Worm (Caenorhabditis elegans): ENCODE results near the gene hcp-3.

DNA sequence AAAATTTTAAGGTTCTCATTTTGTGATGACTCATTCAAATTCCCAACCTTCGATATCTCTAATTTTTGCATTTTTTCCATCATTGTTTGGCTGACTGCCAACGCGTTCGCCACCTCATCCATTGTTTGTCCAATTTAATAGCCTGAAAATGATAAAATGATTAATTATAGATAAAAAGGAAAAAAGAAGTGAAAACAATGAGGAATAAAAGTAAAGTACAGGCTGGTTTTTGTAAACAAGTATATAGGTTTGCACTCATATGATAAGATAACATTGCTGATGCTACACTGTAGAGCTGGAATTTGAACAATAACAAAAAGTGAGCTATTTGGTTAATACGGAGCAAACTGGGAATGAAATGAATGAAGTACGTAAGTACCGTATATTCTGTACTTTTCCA lies 34.0 kb downstream of the hcp-3 start, which contains the start of gene C48B4.3:
- no peak for TF ChIP-seq fkh-10 (GFP tag; optimal IDR thresholded peaks at IDR 0.05)
- TF ChIP-seq nhr-102 (tag; optimal IDR thresholded peaks at IDR 0.05) = no peak
- no peak for TF ChIP-seq skn-1 (tag; optimal IDR thresholded peaks at IDR 0.05)
- no peak for TF ChIP-seq snpc-4 (tag; optimal IDR thresholded peaks at IDR 0.05)
- TF ChIP-seq pqm-1 (tag; optimal IDR thresholded peaks at IDR 0.05) = peak; percentile 4
- TF ChIP-seq ceh-82 (tag; optimal IDR thresholded peaks at IDR 0.05) = no peak
- no peak for TF ChIP-seq nhr-237 (tag; optimal IDR thresholded peaks at IDR 0.05)
- no peak for TF ChIP-seq daf-8 (GFP tag; IDR thresholded peaks at IDR 0.05)
- no peak for TF ChIP-seq mep-1 (tag; optimal IDR thresholded peaks at IDR 0.05)
- TF ChIP-seq zag-1 (tag; optimal IDR thresholded peaks at IDR 0.05) = no peak
- no peak for TF ChIP-seq ctbp-1 (GFP tag; IDR thresholded peaks at IDR 0.05)
- TF ChIP-seq lsy-2 (tag; optimal IDR thresholded peaks at IDR 0.05) = no peak
- TF ChIP-seq ZK546.5 (tag; optimal IDR thresholded peaks at IDR 0.05) = no peak
